Comparison of ENCODE assay signal across 2 worm cellular contexts in the genomic region with DNA sequence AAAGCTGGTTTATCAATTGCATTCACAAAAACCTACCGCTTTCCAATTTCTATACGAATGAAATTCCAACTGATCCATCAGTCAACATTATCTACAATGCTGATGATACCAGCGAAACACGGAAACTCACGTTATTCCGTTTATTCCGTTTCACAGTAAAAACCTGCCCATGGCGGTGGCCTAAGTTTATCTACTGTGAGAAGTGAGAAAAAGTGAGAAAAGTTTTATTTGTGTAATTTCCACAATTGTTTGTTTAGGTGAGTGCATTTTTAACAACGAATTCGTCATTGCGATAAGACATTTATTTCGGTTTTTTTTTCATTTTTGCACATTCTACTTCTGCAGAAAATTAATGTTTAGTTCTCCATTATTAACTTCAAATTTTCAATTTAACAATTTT.
TF ChIP-seq lines count a peak whose summit lies in the region.

A gene (plus strand): TSS at position 301 of the 400 bp plus-strand sequence.

TF ChIP-seq in whole organism, L2 larva, 48 proteins besides CTCF, POLR2A, EP300 and RAD21:
- TF ChIP-seq nhr-23 (tag; optimal IDR thresholded peaks at IDR 0.05; lab: Kevin White, UChicago) (no peak), fos-1 (tag; optimal IDR thresholded peaks at IDR 0.05; lab: Kevin White, UChicago) (peak; percentile 13)

TF ChIP-seq in whole organism, L4 larva, 104 proteins besides CTCF, POLR2A, EP300 and RAD21:
- TF ChIP-seq lin-1 (GFP tag; IDR thresholded peaks at IDR 0.05; lab: Robert Waterston, UW): no peak
- no peak for TF ChIP-seq daf-16 (GFP tag; optimal IDR thresholded peaks at IDR 0.05; lab: Kevin White, UChicago)
- peak; percentile 30 for TF ChIP-seq daf-16 (tag; optimal IDR thresholded peaks at IDR 0.05; lab: Kevin White, UChicago)
- no peak for TF ChIP-seq hlh-11 (tag; optimal IDR thresholded peaks at IDR 0.05; lab: Kevin White, UChicago)
- no peak for TF ChIP-seq zip-2 (tag; optimal IDR thresholded peaks at IDR 0.05; lab: Kevin White, UChicago)
- no peak for TF ChIP-seq egl-43 (GFP tag; IDR thresholded peaks at IDR 0.05; lab: Robert Waterston, UW)
- no peak for TF ChIP-seq nhr-41 (GFP tag; IDR thresholded peaks at IDR 0.05; lab: Robert Waterston, UW)
- TF ChIP-seq aly-2 (tag; optimal IDR thresholded peaks at IDR 0.05; lab: Kevin White, UChicago): no peak
